Fruit fly (Drosophila melanogaster): ENCODE results near the gene CG34174.

dm6 chr2L:2236722-2237121 lies 22.7 kb downstream of the CG34174 start, which contains the start of gene Sec24CD:
- TF ChIP-seq CG14050 (GFP tag; IDR thresholded peaks at IDR 0.05) = no peak
- TF ChIP-seq exex (tag; optimal IDR thresholded peaks at IDR 0.05) = no peak

All from whole organism, embryonic.